Fruit fly (Drosophila melanogaster): ENCODE measurements around the gene spi.

spi gene

dm6 chr2L:19528308-19528707, 48.8 kb downstream of the spi start (continued):
- TF ChIP-seq Lpt (GFP tag; optimal IDR thresholded peaks at IDR 0.05), result no peak
- peak; percentile 87 for TF ChIP-seq Myb (GFP tag; optimal IDR thresholded peaks at IDR 0.05)
- no peak for TF ChIP-seq Opbp (GFP tag; IDR thresholded peaks at IDR 0.05; ENCODE audit: partially characterized antibody)
- peak; percentile 93 for TF ChIP-seq H15 (GFP tag; IDR thresholded peaks at IDR 0.05)
- TF ChIP-seq CG9797 (GFP tag; optimal IDR thresholded peaks at IDR 0.05), result no peak
- peak; percentile 89 for TF ChIP-seq tup (GFP tag; optimal IDR thresholded peaks at IDR 0.05)
- TF ChIP-seq Dfd (GFP tag; optimal IDR thresholded peaks at IDR 0.05), result peak in 1 of 2 experiments; percentile 29
- TF ChIP-seq salm (tag; optimal IDR thresholded peaks at IDR 0.05), result peak; percentile 89
- peak; percentile 88 for TF ChIP-seq ab (GFP tag; optimal IDR thresholded peaks at IDR 0.05)
- peak; percentile 96 for TF ChIP-seq ci (GFP tag; IDR thresholded peaks at IDR 0.05)
- TF ChIP-seq CG2875 (GFP tag; optimal IDR thresholded peaks at IDR 0.05), result peak; percentile 60
- TF ChIP-seq Atf6 (GFP tag; IDR thresholded peaks at IDR 0.05), result peak; percentile 99
- peak; percentile 91 for TF ChIP-seq ash1 (GFP tag; optimal IDR thresholded peaks at IDR 0.05)
- peak; percentile 85; the same call in 1 of the 2 replicates for TF ChIP-seq CG8765 (GFP tag; IDR thresholded peaks at IDR 0.05)
- peak; percentile 74 for TF ChIP-seq CG1529 (GFP tag; optimal IDR thresholded peaks at IDR 0.05)
- peak; percentile 50 for TF ChIP-seq trem (tag; optimal IDR thresholded peaks at IDR 0.05)
- TF ChIP-seq ewg (GFP tag; optimal IDR thresholded peaks at IDR 0.05), result peak; percentile 74
- TF ChIP-seq Blimp-1 (GFP tag; optimal IDR thresholded peaks at IDR 0.05), result peak; percentile 82
- peak; percentile 75 for TF ChIP-seq CG10321 (GFP tag; IDR thresholded peaks at IDR 0.05)
- TF ChIP-seq CG8388 (GFP tag; optimal IDR thresholded peaks at IDR 0.05), result peak; percentile 81
- TF ChIP-seq Tbp (GFP tag; optimal IDR thresholded peaks at IDR 0.05), result no peak
- no peak for TF ChIP-seq h (optimal IDR thresholded peaks at IDR 0.05)
- peak; percentile 81 for TF ChIP-seq CG7928 (GFP tag; optimal IDR thresholded peaks at IDR 0.05)
- TF ChIP-seq Abd-B (GFP tag; optimal IDR thresholded peaks at IDR 0.05), result peak; percentile 85
- peak; percentile 94 for TF ChIP-seq Usf (GFP tag; optimal IDR thresholded peaks at IDR 0.05)
- TF ChIP-seq luna (GFP tag; optimal IDR thresholded peaks at IDR 0.05), result peak; percentile 94
- TF ChIP-seq grn (GFP tag; optimal IDR thresholded peaks at IDR 0.05), result peak; percentile 35
- TF ChIP-seq Fer3 (tag; optimal IDR thresholded peaks at IDR 0.05), result peak; percentile 98
- peak; percentile 93 for TF ChIP-seq B-H1 (GFP tag; IDR thresholded peaks at IDR 0.05)
- no peak for TF ChIP-seq hb (GFP tag; IDR thresholded peaks at IDR 0.05; ENCODE audit: partially characterized antibody)
- TF ChIP-seq CG11696 (GFP tag; IDR thresholded peaks at IDR 0.05), result peak; percentile 100
- TF ChIP-seq peb (GFP tag; IDR thresholded peaks at IDR 0.05), result peak; percentile 77
- peak; percentile 71 for TF ChIP-seq CG12236 (GFP tag; optimal IDR thresholded peaks at IDR 0.05)
- TF ChIP-seq NC2α (GFP tag; optimal IDR thresholded peaks at IDR 0.05), result peak; percentile 76
- peak; percentile 73 for TF ChIP-seq CG1024 (GFP tag; IDR thresholded peaks at IDR 0.05)
- TF ChIP-seq zf30C (GFP tag; optimal IDR thresholded peaks at IDR 0.05), result no peak
- TF ChIP-seq CrebB (tag; optimal IDR thresholded peaks at IDR 0.05), result peak; percentile 97
- TF ChIP-seq CG8281 (tag; optimal IDR thresholded peaks at IDR 0.05), result peak; percentile 80
- peak; percentile 95 for TF ChIP-seq E2f1 (GFP tag; IDR thresholded peaks at IDR 0.05)
- TF ChIP-seq CG4404 (GFP tag; IDR thresholded peaks at IDR 0.05), result peak; percentile 84
- peak; percentile 51 for TF ChIP-seq TFAM (GFP tag; optimal IDR thresholded peaks at IDR 0.05)
- peak; percentile 73; the same call in 2 of the 3 replicates for TF ChIP-seq jigr1 (GFP tag; IDR thresholded peaks at IDR 0.05)
- TF ChIP-seq CG18476 (GFP tag; optimal IDR thresholded peaks at IDR 0.05), result peak; percentile 91
- TF ChIP-seq CG7987 (GFP tag; optimal IDR thresholded peaks at IDR 0.05), result peak; percentile 91
- TF ChIP-seq pb (GFP tag; optimal IDR thresholded peaks at IDR 0.05), result peak; percentile 82
- no peak for TF ChIP-seq usp (GFP tag; optimal IDR thresholded peaks at IDR 0.05)
- TF ChIP-seq D19A (tag; optimal IDR thresholded peaks at IDR 0.05), result peak; percentile 84
- peak; percentile 62 for TF ChIP-seq btn (GFP tag; optimal IDR thresholded peaks at IDR 0.05)
- TF ChIP-seq sna (GFP tag; IDR thresholded peaks at IDR 0.05; ENCODE audit: partially characterized antibody), result no peak
- TF ChIP-seq dpn (GFP tag; optimal IDR thresholded peaks at IDR 0.05), result peak; percentile 95 to 97
- peak in 1 of 2 experiments; percentile 54 for TF ChIP-seq crp (GFP tag; optimal IDR thresholded peaks at IDR 0.05)
- TF ChIP-seq chn (GFP tag; optimal IDR thresholded peaks at IDR 0.05), result peak; percentile 89
